Fruit fly (Drosophila melanogaster): Measurements from ENCODE around the gene CG18745.

The CG18745 gene

dm6 chr3R:7757822-7758221 lies 28.1 kb downstream of the CG18745 start, which contains the start of gene CG10919:
TSS of gene CG10919 (plus strand) at chr3R:7758122.
- TF ChIP-seq CG6654 (GFP tag; optimal IDR thresholded peaks at IDR 0.05) (no peak), tin (GFP tag; optimal IDR thresholded peaks at IDR 0.05) (no peak)

- TF ChIP-seq CG10321 (GFP tag; IDR thresholded peaks at IDR 0.05), result peak; percentile 92
- peak; percentile 15 to 21 for TF ChIP-seq Trl (optimal IDR thresholded peaks at IDR 0.05)
- TF ChIP-seq Trl (GFP tag; optimal IDR thresholded peaks at IDR 0.05), result no peak
- TF ChIP-seq dan (GFP tag; IDR thresholded peaks at IDR 0.05), result no peak
- TF ChIP-seq shn (GFP tag; optimal IDR thresholded peaks at IDR 0.05), result no peak
- TF ChIP-seq chm (GFP tag; IDR thresholded peaks at IDR 0.05), result no peak
- TF ChIP-seq CG4820 (GFP tag; optimal IDR thresholded peaks at IDR 0.05), result no peak
- 0 out of 4 replicates have a peak, but pooled peaks have one; percentile 21 for TF ChIP-seq chinmo (GFP tag; IDR thresholded peaks at IDR 0.05; ENCODE audit: partially characterized antibody)
- TF ChIP-seq CG1832 (GFP tag; optimal IDR thresholded peaks at IDR 0.05), result peak; percentile 81
- peak; percentile 50 for TF ChIP-seq Adf1 (GFP tag; IDR thresholded peaks at IDR 0.05)
- no peak for TF ChIP-seq Eip74EF (GFP tag; optimal IDR thresholded peaks at IDR 0.05)
- TF ChIP-seq abd-A (tag; optimal IDR thresholded peaks at IDR 0.05), result peak; percentile 15
- TF ChIP-seq Deaf1 (tag; optimal IDR thresholded peaks at IDR 0.05), result peak; percentile 97
- no peak for TF ChIP-seq Bteb2 (GFP tag; optimal IDR thresholded peaks at IDR 0.05)
- no peak for TF ChIP-seq CG13296 (GFP tag; optimal IDR thresholded peaks at IDR 0.05)
- TF ChIP-seq CG3163 (GFP tag; optimal IDR thresholded peaks at IDR 0.05), result peak; percentile 97
- no peak for TF ChIP-seq lmd (GFP tag; IDR thresholded peaks at IDR 0.05)
- TF ChIP-seq CHES-1-like (GFP tag; optimal IDR thresholded peaks at IDR 0.05), result no peak
- peak; percentile 1 for TF ChIP-seq CG13894 (tag; optimal IDR thresholded peaks at IDR 0.05)
- TF ChIP-seq CG18599 (GFP tag; optimal IDR thresholded peaks at IDR 0.05), result no peak
- no peak for TF ChIP-seq wdn (GFP tag; IDR thresholded peaks at IDR 0.05)
- no peak for TF ChIP-seq ERR (GFP tag; optimal IDR thresholded peaks at IDR 0.05)
- TF ChIP-seq scrt (GFP tag; optimal IDR thresholded peaks at IDR 0.05), result peak; percentile 19
- TF ChIP-seq CG11456 (GFP tag; IDR thresholded peaks at IDR 0.05), result no peak
- TF ChIP-seq Hmr (GFP tag; optimal IDR thresholded peaks at IDR 0.05), result peak; percentile 14
- TF ChIP-seq ssp (GFP tag; IDR thresholded peaks at IDR 0.05), result no peak
- TF ChIP-seq Gug (GFP tag; IDR thresholded peaks at IDR 0.05), result no peak
- TF ChIP-seq CG13287 (GFP tag; IDR thresholded peaks at IDR 0.05; ENCODE audit: partially characterized antibody), result peak; percentile 14; the same call in 1 of the 2 replicates
- no peak for TF ChIP-seq CG13624 (GFP tag; optimal IDR thresholded peaks at IDR 0.05)
- no peak for TF ChIP-seq kni (GFP tag; optimal IDR thresholded peaks at IDR 0.05)
- no peak for TF ChIP-seq CG14965 (GFP tag; optimal IDR thresholded peaks at IDR 0.05; ENCODE audit: borderline replicate concordance)
- TF ChIP-seq CG7839 (tag; optimal IDR thresholded peaks at IDR 0.05), result no peak
- peak; percentile 28 for TF ChIP-seq Ets65A (GFP tag)
- no peak for TF ChIP-seq CG42726 (GFP tag; IDR thresholded peaks at IDR 0.05; ENCODE audit: partially characterized antibody)
- TF ChIP-seq bigmax (GFP tag; optimal IDR thresholded peaks at IDR 0.05), result no peak
- peak; percentile 15; the same call in 1 of the 3 replicates for TF ChIP-seq zen2 (GFP tag; IDR thresholded peaks at IDR 0.05; ENCODE audit: partially characterized antibody)
Observed at dm6 chr3R:7753518-7753917, 32.4 kb downstream of the CG18745 start.

dm6 chr3R:7749993-7750392 lies 35.9 kb downstream of the CG18745 start, which contains the start of gene pyd3:
TSS of gene pyd3 (minus strand) at chr3R:7750079.
- TF ChIP-seq CG7839 (tag; optimal IDR thresholded peaks at IDR 0.05) (peak; percentile 44), Hr51 (GFP tag; optimal IDR thresholded peaks at IDR 0.05) (peak in 1 of 2 experiments; percentile 24), prd (optimal IDR thresholded peaks at IDR 0.05) (no peak), prd (GFP tag; IDR thresholded peaks at IDR 0.05) (0 out of 3 replicates have a peak, but pooled peaks have one; percentile 29), CG10274 (GFP tag; optimal IDR thresholded peaks at IDR 0.05) (no peak), CG11504 (tag; optimal IDR thresholded peaks at IDR 0.05) (peak; percentile 18), CG17568 (GFP tag; optimal IDR thresholded peaks at IDR 0.05) (no peak), unpg (GFP tag; optimal IDR thresholded peaks at IDR 0.05) (peak; percentile 54), CG18599 (GFP tag; optimal IDR thresholded peaks at IDR 0.05) (peak; percentile 12), PHDP (tag; optimal IDR thresholded peaks at IDR 0.05) (peak; percentile 51), sens (GFP tag) (peak; percentile 47), Oli (tag; optimal IDR thresholded peaks at IDR 0.05) (no peak), sd (tag; optimal IDR thresholded peaks at IDR 0.05) (peak; percentile 11), CG31441 (GFP tag; IDR thresholded peaks at IDR 0.05) (peak; percentile 46; the same call in 1 of the 2 replicates)
